Worm (Caenorhabditis elegans): ENCODE data around the gene aexr-2.

aexr-2 gene

DNA sequence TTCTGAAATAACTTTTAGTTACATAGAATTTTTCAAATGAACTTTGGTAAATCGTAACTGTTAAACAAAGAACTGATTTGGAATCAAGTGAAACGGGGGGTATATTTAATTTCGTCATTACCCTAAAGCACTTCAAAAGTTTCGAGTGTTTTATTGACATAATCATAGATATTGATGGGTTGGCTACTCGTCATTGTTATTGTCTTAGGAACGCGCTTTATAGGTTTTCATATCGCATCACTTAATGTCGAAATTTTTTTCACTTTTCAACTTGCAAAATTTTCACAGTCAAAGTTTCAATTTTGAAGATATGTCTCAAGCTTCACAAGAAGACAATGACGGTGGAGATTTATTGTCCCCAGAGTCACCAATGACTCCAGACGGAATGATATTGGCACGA is 12.6 kb downstream of the aexr-2 start, which contains the start of gene kqt-1:
TSS of gene kqt-1 (plus strand) at position 301 of the 400 bp plus-strand sequence.
- no peak for TF ChIP-seq C17E4.6 (GFP tag; IDR thresholded peaks at IDR 0.05)
- TF ChIP-seq die-1 (tag; optimal IDR thresholded peaks at IDR 0.05), result no peak
- no peak for TF ChIP-seq him-1 (tag; optimal IDR thresholded peaks at IDR 0.05)
- TF ChIP-seq sptf-2 (GFP tag; optimal IDR thresholded peaks at IDR 0.05), result no peak
- TF ChIP-seq F52B5.7 (tag; optimal IDR thresholded peaks at IDR 0.05), result no peak
- no peak for TF ChIP-seq lin-26 (GFP tag; IDR thresholded peaks at IDR 0.05)
- no peak for TF ChIP-seq snpc-1.1 (tag; optimal IDR thresholded peaks at IDR 0.05; ENCODE audit: insufficient read depth)
- no peak for TF ChIP-seq let-526 (GFP tag; IDR thresholded peaks at IDR 0.05)

DNA sequence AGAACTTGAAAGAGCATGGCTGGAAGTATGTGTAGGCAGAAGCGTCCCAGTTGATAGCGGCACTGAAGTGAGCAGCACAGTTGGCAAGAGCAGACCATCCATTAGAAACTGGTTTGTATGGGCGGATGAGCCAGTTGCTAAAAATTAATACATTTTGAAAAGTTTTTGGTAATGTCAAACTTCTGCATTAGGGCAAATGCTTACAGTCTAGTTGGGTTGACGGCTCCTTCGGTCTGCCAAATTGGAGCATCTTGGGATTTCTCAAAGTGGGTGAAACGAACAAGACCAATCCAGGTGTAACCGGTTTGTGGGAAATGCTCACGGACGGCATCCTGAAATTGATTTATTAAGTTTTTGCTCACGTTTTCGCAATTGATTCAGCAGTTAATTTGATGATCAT is 13.7 kb downstream of the aexr-2 start:
- TF ChIP-seq mcd-1 (GFP tag; IDR thresholded peaks at IDR 0.05) (no peak), zim-3 (tag; optimal IDR thresholded peaks at IDR 0.05) (no peak), B0261.1 (tag; optimal IDR thresholded peaks at IDR 0.05) (no peak), C17E4.6 (GFP tag; IDR thresholded peaks at IDR 0.05) (no peak), nhr-27 (tag; optimal IDR thresholded peaks at IDR 0.05) (no peak), cebp-2 (GFP tag; IDR thresholded peaks at IDR 0.05) (no peak), hrde-1 (tag; optimal IDR thresholded peaks at IDR 0.05; ENCODE audit: borderline replicate concordance) (no peak), madf-8 (GFP tag; conservative IDR thresholded peaks at IDR 0.05) (no peak), K11D2.4 (GFP tag; IDR thresholded peaks at IDR 0.05) (no peak), ztf-22 (GFP tag; optimal IDR thresholded peaks at IDR 0.05) (no peak), lin-35 (GFP tag; optimal IDR thresholded peaks at IDR 0.05) (no peak), ztf-18 (tag; optimal IDR thresholded peaks at IDR 0.05) (no peak), snpc-3.4 (tag; optimal IDR thresholded peaks at IDR 0.05) (no peak), B0019.2 (GFP tag; conservative IDR thresholded peaks at IDR 0.05) (no peak), ztf-6 (GFP tag; IDR thresholded peaks at IDR 0.05) (no peak), mel-28 (tag; optimal IDR thresholded peaks at IDR 0.05; ENCODE audit: borderline replicate concordance) (no peak), nhr-179 (tag; optimal IDR thresholded peaks at IDR 0.05) (no peak), nfya-1 (tag; optimal IDR thresholded peaks at IDR 0.05; ENCODE audit: borderline replicate concordance, insufficient read depth) (no peak), B0035.1 (tag; optimal IDR thresholded peaks at IDR 0.05) (no peak)

- no peak for TF ChIP-seq lin-40 (tag; optimal IDR thresholded peaks at IDR 0.05)
- TF ChIP-seq dox-1 (GFP tag; IDR thresholded peaks at IDR 0.05), result 0 out of 2 replicates have a peak, but pooled peaks have one; percentile 17
Observed at ce11 chrX:6613537-6613936, 17.8 kb downstream of the aexr-2 start.

DNA sequence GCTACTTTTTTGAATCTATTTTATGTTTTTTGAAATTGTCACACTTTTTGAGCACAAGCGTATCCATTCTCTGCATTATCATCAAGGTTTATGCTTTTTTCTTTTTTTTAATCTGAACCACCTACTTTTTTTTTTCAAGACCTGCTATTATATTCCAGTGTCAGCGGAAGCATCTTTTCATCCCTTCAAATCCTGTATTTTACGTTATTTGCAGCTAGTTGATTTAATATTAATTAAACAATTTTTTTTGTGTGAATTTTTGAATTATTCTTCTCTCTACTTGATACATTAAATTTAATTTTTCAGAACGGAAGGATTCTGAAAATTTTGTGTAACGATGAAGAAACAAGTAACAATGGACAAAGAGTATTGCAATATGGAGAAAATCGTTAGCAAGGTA is 21.6 kb downstream of the aexr-2 start, which contains the start of gene C25B8.8:
TSS of gene C25B8.8 (plus strand) at position 301 of the 400 bp plus-strand sequence.
- no peak for TF ChIP-seq attf-6 (GFP tag; IDR thresholded peaks at IDR 0.05)
- no peak for TF ChIP-seq gei-17 (GFP tag; optimal IDR thresholded peaks at IDR 0.05)
- TF ChIP-seq ccch-3 (GFP tag; optimal IDR thresholded peaks at IDR 0.05), result no peak
- TF ChIP-seq hmg-20 (GFP tag; IDR thresholded peaks at IDR 0.05), result no peak
- TF ChIP-seq K12H6.12 (tag; optimal IDR thresholded peaks at IDR 0.05), result no peak
- no peak for TF ChIP-seq cebp-1 (GFP tag; IDR thresholded peaks at IDR 0.05)
- TF ChIP-seq cebp-1 (tag; optimal IDR thresholded peaks at IDR 0.05), result no peak
